Fruit fly (Drosophila melanogaster) whole organism, embryonic: ENCODE data around the gene Gr93d.

Experiments used
- CG4404 ChIP-seq: fragments of 200-800 bp; sonication (Bioruptor generic); IDR thresholded peaks from 2 replicates; pipeline ENCODE4 v1.3.6; 2022; ENCODE audit warnings: missing biosample characterization, missing genetic modification characterization
- CTCF ChIP-seq: fragments of 200-800 bp; sonication (Bioruptor generic); optimal IDR thresholded peaks from 2 replicates; lab custom pipeline; 2017; ENCODE audit warnings: missing biosample characterization, mild to moderate bottlenecking, missing genetic modification characterization, moderate library complexity
- exex ChIP-seq: fragments of 200-800 bp; sonication (Bioruptor generic); optimal IDR thresholded peaks from 4 replicates; lab custom pipeline; 2018; ENCODE audit warnings: missing biosample characterization, mild to moderate bottlenecking, missing genetic modification characterization, moderate library complexity
- jing ChIP-seq: fragments of 200-800 bp; sonication (Bioruptor generic); optimal IDR thresholded peaks from 2 replicates; lab custom pipeline; 2018; ENCODE audit warnings: missing biosample characterization, mild to moderate bottlenecking, missing genetic modification characterization

- no peak for TF ChIP-seq jing (GFP tag; lab: Kevin White, UChicago)
- no peak for TF ChIP-seq CTCF (GFP tag; lab: Kevin White, UChicago)
- TF ChIP-seq CG4404, result no peak
- no peak for TF ChIP-seq exex (tag; lab: Kevin White, UChicago)
Measured at dm6 chr3R:21848271-21848670, 1.8 kb upstream of the Gr93d start.
